Worm (Caenorhabditis elegans) whole organism, L1 larva: Measurements from ENCODE around the gene zyg-9.

ENCODE experiments used
- C04F5.9 ChIP-seq: sonication (generic microtip); optimal IDR thresholded peaks from 2 replicates; lab custom pipeline; 2016; ENCODE audit warnings: missing genetic modification characterization, missing compliant biosample characterization
- C16A3.4 ChIP-seq: fragments of 150-350 bp; optimal IDR thresholded peaks from 2 replicates; lab custom pipeline; 2014; ENCODE audit warnings: missing biosample characterization, missing genetic modification characterization
- C34B4.2 ChIP-seq: sonication (generic microtip); optimal IDR thresholded peaks from 2 replicates; lab custom pipeline; 2017; ENCODE audit warnings: mild to moderate bottlenecking, missing genetic modification characterization, missing compliant biosample characterization
- Y116A8C.19 ChIP-seq: sonication (generic microtip); optimal IDR thresholded peaks from 2 replicates; lab custom pipeline; 2016; ENCODE audit warnings: missing compliant biosample characterization, missing genetic modification characterization, borderline replicate concordance
- aly-2 ChIP-seq: fragments of 150-350 bp; optimal IDR thresholded peaks from 2 replicates; lab custom pipeline; 2014; ENCODE audit warnings: missing biosample characterization, missing genetic modification characterization
- blmp-1 ChIP-seq: fragments of 150-350 bp; optimal IDR thresholded peaks from 2 replicates; lab custom pipeline; 2014; ENCODE audit warnings: missing biosample characterization, missing genetic modification characterization
- ceh-8 ChIP-seq: fragments of 200-800 bp; sonication (Bioruptor generic); optimal IDR thresholded peaks from 2 replicates; lab custom pipeline; 2018; ENCODE audit warnings: mild to moderate bottlenecking, missing genetic modification characterization, moderate library complexity, missing compliant biosample characterization
- ceh-82 ChIP-seq, 3 experiments: fragments of 150-350 bp in 1 of 3; sonication (generic microtip) in 2 of 3; optimal IDR thresholded peaks; 2 replicates each; lab custom pipeline; 2014 to 2017; ENCODE audit warnings: missing biosample characterization in 3 of 3, missing genetic modification characterization in 3 of 3
- ceh-90 ChIP-seq: sonication (generic microtip); optimal IDR thresholded peaks from 2 replicates; lab custom pipeline; 2016; ENCODE audit warnings: missing genetic modification characterization, missing compliant biosample characterization
- ces-1 ChIP-seq: fragments of 150-350 bp; optimal IDR thresholded peaks from 2 replicates; lab custom pipeline; 2014; ENCODE audit warnings: missing biosample characterization, missing genetic modification reagents, missing genetic modification characterization
- dpl-1 ChIP-seq, 3 experiments: fragments of 150-350 bp in 2 of 3; sonication (generic microtip) in 1 of 3; optimal IDR thresholded peaks; 2 replicates each; lab custom pipeline; 2014 to 2017; ENCODE audit warnings: missing biosample characterization in 3 of 3, missing genetic modification characterization in 3 of 3, missing genetic modification reagents in 3 of 3
- dsc-1 ChIP-seq: sonication (generic microtip); optimal IDR thresholded peaks from 2 replicates; lab custom pipeline; 2016; ENCODE audit warnings: mild to moderate bottlenecking, missing genetic modification characterization, missing compliant biosample characterization
- efl-1 ChIP-seq, 4 experiments: fragments of 150-350 bp; optimal IDR thresholded peaks in 3 of 4; peaks in 1 of 4; 1 replicate in 1 of 4; 2 replicates in 3 of 4; lab custom pipeline; 2014; ENCODE audit warnings: missing biosample characterization in 2 of 4, missing genetic modification characterization in 2 of 4, missing genetic modification reagents in 2 of 4
- elt-2 ChIP-seq: sonication (generic microtip); optimal IDR thresholded peaks from 2 replicates; lab custom pipeline; 2016; ENCODE audit warnings: missing genetic modification characterization, mild to moderate bottlenecking, inconsistent platforms, missing compliant biosample characterization, missing genetic modification reagents
- ets-5 ChIP-seq: fragments of 200-800 bp; sonication (Bioruptor generic); IDR thresholded peaks from 2 replicates; pipeline ENCODE4 v1.3.6; 2022; ENCODE audit warnings: missing genetic modification characterization, missing compliant biosample characterization
- hlh-4 ChIP-seq: sonication (generic microtip); optimal IDR thresholded peaks from 2 replicates; lab custom pipeline; 2016; ENCODE audit warnings: mild to moderate bottlenecking, missing genetic modification characterization, missing compliant biosample characterization
- hpl-2 ChIP-seq: fragments of 150-350 bp; optimal IDR thresholded peaks from 2 replicates; lab custom pipeline; 2014; ENCODE audit warnings: missing biosample characterization, missing genetic modification reagents, missing genetic modification characterization
- jun-1 ChIP-seq: fragments of 150-350 bp; optimal IDR thresholded peaks from 2 replicates; lab custom pipeline; 2014; ENCODE audit warnings: missing biosample characterization, missing genetic modification reagents, missing genetic modification characterization
- lin-13 ChIP-seq: fragments of 150-350 bp; optimal IDR thresholded peaks from 2 replicates; lab custom pipeline; 2014; ENCODE audit warnings: missing biosample characterization, missing genetic modification reagents, missing genetic modification characterization
- lin-14 ChIP-seq: fragments of 200-800 bp; sonication (Bioruptor generic); optimal IDR thresholded peaks from 2 replicates; lab custom pipeline; 2018; ENCODE audit warnings: mild to moderate bottlenecking, missing genetic modification characterization, moderate library complexity, missing compliant biosample characterization
- mab-9 ChIP-seq: fragments of 200-800 bp; sonication (Bioruptor generic); IDR thresholded peaks from 2 replicates; pipeline ENCODE4 v1.3.6; 2022; ENCODE audit warnings: missing genetic modification reagents, missing genetic modification characterization, missing compliant biosample characterization
- mef-2 ChIP-seq: fragments of 150-350 bp; optimal IDR thresholded peaks from 2 replicates; lab custom pipeline; 2014; ENCODE audit warnings: missing biosample characterization, missing genetic modification characterization
- mep-1 ChIP-seq: fragments of 150-350 bp; optimal IDR thresholded peaks from 2 replicates; lab custom pipeline; 2014; ENCODE audit warnings: missing biosample characterization, missing genetic modification characterization
- nhr-11 ChIP-seq: fragments of 150-350 bp; optimal IDR thresholded peaks from 2 replicates; lab custom pipeline; 2014; ENCODE audit warnings: missing biosample characterization, missing genetic modification characterization
- nhr-12 ChIP-seq: sonication (generic microtip); optimal IDR thresholded peaks from 2 replicates; lab custom pipeline; 2017; ENCODE audit warnings: missing biosample characterization, missing genetic modification characterization
- nhr-20 ChIP-seq: sonication (generic microtip); optimal IDR thresholded peaks from 2 replicates; lab custom pipeline; 2016; ENCODE audit warnings: mild to moderate bottlenecking, missing genetic modification characterization, missing compliant biosample characterization
- nhr-71 ChIP-seq: sonication (generic microtip); optimal IDR thresholded peaks from 2 replicates; lab custom pipeline; 2016; ENCODE audit warnings: mild to moderate bottlenecking, missing genetic modification characterization, moderate library complexity, missing compliant biosample characterization
- nhr-76 ChIP-seq: sonication (generic microtip); optimal IDR thresholded peaks from 2 replicates; lab custom pipeline; 2017; ENCODE audit warnings: missing biosample characterization, missing genetic modification characterization
- nhr-77 ChIP-seq: fragments of 150-350 bp; optimal IDR thresholded peaks from 2 replicates; lab custom pipeline; 2014; ENCODE audit warnings: missing biosample characterization, missing genetic modification characterization
- nhr-84 ChIP-seq: sonication (generic microtip); optimal IDR thresholded peaks from 2 replicates; lab custom pipeline; 2017; ENCODE audit warnings: missing biosample characterization, missing genetic modification characterization
- nhr-85 ChIP-seq: sonication (generic microtip); peaks from one replicate; lab custom pipeline; 2016; ENCODE audit warnings: missing genetic modification characterization, inconsistent platforms, missing compliant biosample characterization
- pag-3 ChIP-seq: sonication (generic microtip); optimal IDR thresholded peaks from 2 replicates; lab custom pipeline; 2017; ENCODE audit warnings: missing genetic modification characterization, mild to moderate bottlenecking, missing compliant biosample characterization, antibody characterized with exemption, borderline replicate concordance; ENCODE audit not compliant: insufficient read depth
- pax-3 ChIP-seq: fragments of 200-800 bp; sonication (Bioruptor generic); optimal IDR thresholded peaks from 2 replicates; lab custom pipeline; 2018; ENCODE audit warnings: mild to moderate bottlenecking, missing genetic modification characterization, moderate library complexity, missing compliant biosample characterization
- pqm-1 ChIP-seq: sonication (generic microtip); optimal IDR thresholded peaks from 3 replicates; lab custom pipeline; 2017; ENCODE audit warnings: missing biosample characterization, missing genetic modification characterization
- rnt-1 ChIP-seq: sonication (generic microtip); optimal IDR thresholded peaks from 2 replicates; lab custom pipeline; 2016; ENCODE audit warnings: mild to moderate bottlenecking, missing genetic modification characterization, moderate library complexity, missing compliant biosample characterization
- sox-4 ChIP-seq: sonication (generic microtip); optimal IDR thresholded peaks from 2 replicates; lab custom pipeline; 2016; ENCODE audit warnings: missing genetic modification characterization, missing compliant biosample characterization
- sptf-1 ChIP-seq: fragments of 150-350 bp; optimal IDR thresholded peaks from 2 replicates; lab custom pipeline; 2014; ENCODE audit warnings: missing biosample characterization, missing genetic modification characterization
- sup-37 ChIP-seq: fragments of 200-800 bp; sonication (Bioruptor generic); optimal IDR thresholded peaks from 2 replicates; lab custom pipeline; 2018; ENCODE audit warnings: mild to moderate bottlenecking, missing genetic modification characterization, missing compliant biosample characterization
- tlp-1 ChIP-seq: fragments of 150-350 bp; optimal IDR thresholded peaks from 2 replicates; lab custom pipeline; 2014; ENCODE audit warnings: missing biosample characterization, missing genetic modification characterization
- unc-30 ChIP-seq: sonication (generic microtip); optimal IDR thresholded peaks from 2 replicates; lab custom pipeline; 2017; ENCODE audit warnings: missing biosample characterization, missing genetic modification characterization
- unc-86 ChIP-seq: sonication (generic microtip); optimal IDR thresholded peaks from 2 replicates; lab custom pipeline; 2016; ENCODE audit warnings: missing genetic modification characterization, missing compliant biosample characterization
- xbp-1 ChIP-seq: sonication (generic microtip); optimal IDR thresholded peaks from 2 replicates; lab custom pipeline; 2016; ENCODE audit warnings: missing genetic modification characterization, missing compliant biosample characterization
- zip-4 ChIP-seq: fragments of 200-800 bp; sonication (Bioruptor generic); optimal IDR thresholded peaks from 2 replicates; lab custom pipeline; 2018; ENCODE audit warnings: mild to moderate bottlenecking, missing genetic modification characterization, moderate library complexity, missing compliant biosample characterization
- ztf-11 ChIP-seq, 2 experiments: sonication (generic microtip); optimal IDR thresholded peaks; 2 replicates each; lab custom pipeline; 2016 to 2017; ENCODE audit warnings: missing genetic modification characterization in 2 of 2, missing biosample characterization in 1 of 2, missing compliant biosample characterization in 1 of 2

zyg-9 gene

ce11 chrII:8466874-8467273 is 9.3 kb downstream of the zyg-9 start, which contains the start of gene F22B5.10:
Gene F22B5.10, plus strand, starts transcription at chrII:8467174.
- TF ChIP-seq pag-3 (tag; lab: Kevin White, UChicago) = no peak
- no peak for TF ChIP-seq dpl-1 (GFP tag; optimal IDR thresholded peaks at IDR 0.05; lab: Kevin White, UChicago)
- TF ChIP-seq ztf-11 (tag; optimal IDR thresholded peaks at IDR 0.05; lab: Kevin White, UChicago) = no peak
- no peak for TF ChIP-seq C34B4.2 (tag; lab: Kevin White, UChicago)
- TF ChIP-seq sox-4 (tag; lab: Kevin White, UChicago) = no peak
- TF ChIP-seq ceh-90 (tag; lab: Kevin White, UChicago) = no peak
- no peak for TF ChIP-seq nhr-76
- no peak for TF ChIP-seq zip-4
- no peak for TF ChIP-seq sptf-1 (tag; lab: Kevin White, UChicago)
- no peak for TF ChIP-seq pax-3 (tag; lab: Kevin White, UChicago)
- no peak for TF ChIP-seq Y116A8C.19 (tag; lab: Kevin White, UChicago)
- TF ChIP-seq elt-2 (tag; lab: Kevin White, UChicago) = no peak
- no peak for TF ChIP-seq C04F5.9
- TF ChIP-seq efl-1 (optimal IDR thresholded peaks at IDR 0.05; lab: Kevin White, UChicago) = no peak
- TF ChIP-seq efl-1 (GFP tag; optimal IDR thresholded peaks at IDR 0.05 in 1 of 2; lab: Kevin White, UChicago) = no peak
- TF ChIP-seq dsc-1 = no peak
- no peak for TF ChIP-seq rnt-1 (tag; lab: Kevin White, UChicago)
- TF ChIP-seq xbp-1 (tag; lab: Kevin White, UChicago) = no peak

ce11 chrII:8467809-8468208 is 10.2 kb downstream of the zyg-9 start, which contains the start of gene M05D6.2:
Gene M05D6.2, plus strand, starts transcription at chrII:8468109.
- TF ChIP-seq xbp-1 (tag; lab: Kevin White, UChicago) (no peak), efl-1 (optimal IDR thresholded peaks at IDR 0.05; lab: Kevin White, UChicago) (no peak), efl-1 (GFP tag; optimal IDR thresholded peaks at IDR 0.05 in 1 of 2; lab: Kevin White, UChicago) (peak in 1 of 2 experiments; percentile 17), lin-13 (GFP tag; lab: Kevin White, UChicago) (no peak), sptf-1 (tag; lab: Kevin White, UChicago) (no peak), dsc-1 (no peak), elt-2 (tag; lab: Kevin White, UChicago) (no peak), zip-4 (no peak), lin-14 (GFP tag; lab: Kevin White, UChicago) (no peak)

ce11 chrII:8471139-8471538 is 13.5 kb downstream of the zyg-9 start, which contains the start of gene M05D6.8:
Gene M05D6.8, minus strand, starts transcription at chrII:8471239.
- TF ChIP-seq lin-13 (GFP tag; lab: Kevin White, UChicago) (no peak), unc-30 (tag; lab: Kevin White, UChicago) (no peak), mep-1 (tag; lab: Kevin White, UChicago) (no peak), mef-2 (tag; lab: Kevin White, UChicago) (no peak), hpl-2 (GFP tag; lab: Kevin White, UChicago) (no peak), unc-86 (no peak), nhr-12 (no peak), nhr-84 (tag; lab: Kevin White, UChicago) (no peak), nhr-20 (tag; lab: Kevin White, UChicago) (no peak), hlh-4 (tag; lab: Kevin White, UChicago) (no peak), nhr-77 (tag; lab: Kevin White, UChicago) (no peak), nhr-71 (tag; lab: Kevin White, UChicago) (no peak)

- TF ChIP-seq unc-86 = no peak
- TF ChIP-seq ceh-82 (tag; optimal IDR thresholded peaks at IDR 0.05; lab: Kevin White, UChicago) = no peak
- no peak for TF ChIP-seq ceh-8
- TF ChIP-seq ets-5 (GFP tag; lab: Robert Waterston, UW) = no peak
- TF ChIP-seq sup-37 (GFP tag; lab: Kevin White, UChicago) = no peak
- no peak for TF ChIP-seq pqm-1
- TF ChIP-seq mab-9 (GFP tag; lab: Robert Waterston, UW) = no peak
- TF ChIP-seq nhr-11 (tag; lab: Kevin White, UChicago) = no peak
- no peak for TF ChIP-seq blmp-1 (tag; lab: Kevin White, UChicago)
- no peak for TF ChIP-seq ces-1 (GFP tag; lab: Kevin White, UChicago)
- no peak for TF ChIP-seq elt-2 (tag; lab: Kevin White, UChicago)
- TF ChIP-seq aly-2 (tag; lab: Kevin White, UChicago) = no peak
- no peak for TF ChIP-seq lin-14 (GFP tag; lab: Kevin White, UChicago)
- no peak for TF ChIP-seq jun-1 (tag; lab: Kevin White, UChicago)
- no peak for TF ChIP-seq C16A3.4
- no peak for TF ChIP-seq nhr-85 (tag; lab: Kevin White, UChicago)
- TF ChIP-seq Y116A8C.19 (tag; lab: Kevin White, UChicago) = no peak
- TF ChIP-seq tlp-1 (tag; lab: Kevin White, UChicago) = no peak
- no peak for TF ChIP-seq unc-30 (tag; lab: Kevin White, UChicago)
Observed at ce11 chrII:8472916-8473315, 15.3 kb downstream of the zyg-9 start.
